Worm (Caenorhabditis elegans): ENCODE measurements around the gene pld-1.

DNA sequence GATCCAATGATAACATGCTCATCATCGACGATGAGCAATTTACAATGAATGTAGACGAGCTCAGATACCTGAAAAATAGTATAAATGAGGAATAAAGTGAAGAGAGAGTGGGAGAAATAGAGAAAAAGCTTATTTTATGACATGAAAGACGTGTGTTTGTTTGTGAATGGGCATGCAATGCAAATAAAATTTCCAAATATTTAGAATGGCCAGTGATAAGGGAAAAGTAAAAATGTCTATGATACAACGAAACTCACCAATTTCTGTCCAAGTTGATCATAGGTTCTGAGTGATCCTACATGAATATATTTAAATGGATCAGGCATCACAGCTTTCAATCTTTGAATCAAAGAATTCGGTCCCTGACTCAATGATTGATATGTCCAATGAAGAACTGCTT lies 5.3 kb downstream of the pld-1 start:
- no peak for TF ChIP-seq W03F9.2 (tag; optimal IDR thresholded peaks at IDR 0.05)
- no peak for TF ChIP-seq him-1 (tag; optimal IDR thresholded peaks at IDR 0.05)
